Fruit fly (Drosophila melanogaster): ENCODE measurements around the gene papi.

dm6 chr2L:2222377-2222776 lies 1.8 kb downstream of the papi start:
- no peak for TF ChIP-seq psq (optimal IDR thresholded peaks at IDR 0.05)
- TF ChIP-seq h (optimal IDR thresholded peaks at IDR 0.05), result no peak
- TF ChIP-seq Sin3A (optimal IDR thresholded peaks at IDR 0.05), result no peak
- no peak for TF ChIP-seq insv (optimal IDR thresholded peaks at IDR 0.05)

Measured in Kc167 (cell line).